Worm (Caenorhabditis elegans): ENCODE data around the gene srlf-18.

- no peak for TF ChIP-seq ama-1 (optimal IDR thresholded peaks at IDR 0.05)
- TF ChIP-seq ceh-13 (GFP tag; optimal IDR thresholded peaks at IDR 0.05) = no peak
- TF ChIP-seq ets-7 (tag; optimal IDR thresholded peaks at IDR 0.05) = no peak
- TF ChIP-seq B0310.2 (tag; optimal IDR thresholded peaks at IDR 0.05) = no peak
These were observed 1.3 kb upstream of the srlf-18 start, which contains the start of gene srlf-17 for ce11 chrIV:11102608-11103007.

Measured in whole organism, early embryonic.